Fruit fly (Drosophila melanogaster): ENCODE data around the gene CG14223.
A peak's percentile ranks its signal among the peaks of the same experiment; 100 is the strongest.

The CG14223 gene

DNA sequence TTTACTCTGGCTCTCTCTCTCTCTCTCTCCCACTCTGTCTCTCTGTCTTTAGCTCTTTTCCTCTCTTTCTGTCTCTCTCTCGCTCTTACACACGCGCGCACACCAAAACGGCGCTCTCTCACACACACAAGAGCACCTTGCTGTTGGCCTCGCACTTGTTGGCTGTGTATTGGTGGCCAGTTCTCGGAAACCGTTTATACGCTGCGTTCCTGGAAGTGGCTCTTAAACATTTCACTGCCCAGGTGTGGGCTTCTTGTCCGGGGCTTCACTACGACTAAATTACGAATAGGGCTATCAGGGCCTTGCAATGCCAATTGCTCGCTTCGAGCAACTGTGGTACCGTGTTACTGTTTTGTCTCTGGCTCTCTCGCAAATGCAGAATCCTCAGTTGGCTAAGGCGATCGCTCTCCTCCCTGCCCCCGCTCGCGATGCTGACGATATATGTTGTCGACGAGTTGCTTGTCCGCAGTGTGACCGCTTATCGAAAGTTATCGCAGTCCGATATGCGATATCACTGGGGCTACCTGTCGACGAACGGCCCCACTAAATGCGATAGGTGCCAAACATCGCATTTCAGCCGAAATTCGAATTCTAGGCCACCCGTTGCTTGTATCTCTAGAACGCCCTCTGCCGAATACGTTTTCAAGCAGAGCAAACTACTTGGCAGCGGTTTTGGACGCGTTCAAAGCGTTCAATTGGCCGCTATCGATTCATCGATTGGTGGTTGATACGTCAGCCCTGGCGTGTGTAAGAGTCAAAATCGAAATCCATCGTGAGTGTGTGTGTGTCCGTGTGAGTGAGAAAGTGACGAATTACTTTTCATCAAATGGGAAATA, 19.5 kb upstream of the CG14223 start, which contains the start of the genes dome and Ubqn (continued):
- TF ChIP-seq CG13296 (GFP tag; optimal IDR thresholded peaks at IDR 0.05) (peak; percentile 23), zen (tag; optimal IDR thresholded peaks at IDR 0.05) (peak; percentile 15), CG15514 (GFP tag; optimal IDR thresholded peaks at IDR 0.05) (peak; percentile 60), mirr (GFP tag; optimal IDR thresholded peaks at IDR 0.05) (peak; percentile 4), dmrt11E (tag; optimal IDR thresholded peaks at IDR 0.05) (peak; percentile 23), chm (GFP tag; IDR thresholded peaks at IDR 0.05) (peak; percentile 24; the same call in 1 of the 2 replicates), CG34224 (GFP tag; IDR thresholded peaks at IDR 0.05; ENCODE audit: partially characterized antibody) (peak; percentile 84), Taf1 (GFP tag; IDR thresholded peaks at IDR 0.05) (no peak), CG9817 (tag; optimal IDR thresholded peaks at IDR 0.05) (no peak), Ssrp (tag; optimal IDR thresholded peaks at IDR 0.05) (no peak), CG1602 (GFP tag; optimal IDR thresholded peaks at IDR 0.05) (no peak), ftz-f1 (GFP tag; optimal IDR thresholded peaks at IDR 0.05) (peak; percentile 86), tna (GFP tag; IDR thresholded peaks at IDR 0.05; ENCODE audit: partially characterized antibody) (peak; percentile 88; the same call in 1 of the 2 replicates), Dip3 (GFP tag; optimal IDR thresholded peaks at IDR 0.05) (peak; percentile 36), Doc3 (GFP tag; IDR thresholded peaks at IDR 0.05; ENCODE audit: partially characterized antibody) (peak; percentile 82), CG6854 (GFP tag; optimal IDR thresholded peaks at IDR 0.05) (peak; percentile 49), Hsf (GFP tag; optimal IDR thresholded peaks at IDR 0.05) (peak; percentile 12), C15 (GFP tag; IDR thresholded peaks at IDR 0.05) (no peak), unc-4 (GFP tag; IDR thresholded peaks at IDR 0.05; ENCODE audit: partially characterized antibody) (peak; percentile 90), Hmr (GFP tag; optimal IDR thresholded peaks at IDR 0.05) (peak; percentile 22), sqz (GFP tag; optimal IDR thresholded peaks at IDR 0.05) (no peak), dm (GFP tag; optimal IDR thresholded peaks at IDR 0.05) (peak; percentile 22), CG9932 (GFP tag; IDR thresholded peaks at IDR 0.05) (no peak; the same call in 1 of the 2 replicates), Sry-δ (GFP tag; optimal IDR thresholded peaks at IDR 0.05) (peak; percentile 93), CG8924 (tag; optimal IDR thresholded peaks at IDR 0.05) (peak; percentile 36), CG3281 (GFP tag; optimal IDR thresholded peaks at IDR 0.05) (no peak), chinmo (GFP tag; IDR thresholded peaks at IDR 0.05; ENCODE audit: partially characterized antibody) (peak; percentile 85), hkb (optimal IDR thresholded peaks at IDR 0.05) (peak; percentile 63), hkb (GFP tag; IDR thresholded peaks at IDR 0.05) (0 out of 2 replicates have a peak, but pooled peaks have one; percentile 22), MESR4 (GFP tag; optimal IDR thresholded peaks at IDR 0.05) (peak; percentile 74), CG10565 (GFP tag; optimal IDR thresholded peaks at IDR 0.05) (no peak), CG13287 (GFP tag; IDR thresholded peaks at IDR 0.05; ENCODE audit: partially characterized antibody) (peak; percentile 90), zen2 (GFP tag; IDR thresholded peaks at IDR 0.05; ENCODE audit: partially characterized antibody) (peak; percentile 68), CG2712 (tag; optimal IDR thresholded peaks at IDR 0.05) (peak; percentile 37), HHEX (GFP tag; optimal IDR thresholded peaks at IDR 0.05) (no peak), Sin3A (optimal IDR thresholded peaks at IDR 0.05) (peak; percentile 100), prd (optimal IDR thresholded peaks at IDR 0.05) (no peak), prd (GFP tag; IDR thresholded peaks at IDR 0.05) (no peak), HmgD (GFP tag; optimal IDR thresholded peaks at IDR 0.05) (peak; percentile 1), tll (GFP tag; optimal IDR thresholded peaks at IDR 0.05) (peak; percentile 93 to 94), gfzf (GFP tag; optimal IDR thresholded peaks at IDR 0.05) (peak; percentile 74), YL-1 (GFP tag; optimal IDR thresholded peaks at IDR 0.05) (peak; percentile 61), CG10209 (GFP tag; optimal IDR thresholded peaks at IDR 0.05) (no peak), Med (GFP tag) (peak; percentile 77), amos (GFP tag; IDR thresholded peaks at IDR 0.05; ENCODE audit: partially characterized antibody) (peak; percentile 86), CG10274 (GFP tag; optimal IDR thresholded peaks at IDR 0.05) (no peak), bowl (GFP tag; IDR thresholded peaks at IDR 0.05) (no peak), esg (GFP tag; conservative IDR thresholded peaks at IDR 0.05) (no peak)

Measured in whole organism, embryonic.